Fruit fly (Drosophila melanogaster): ENCODE results near the gene Thor.
A peak's percentile ranks its signal among the peaks of the same experiment; 100 is the strongest.

Thor gene

dm6 chr2L:3478034-3478880, at the start of gene Thor (continued):
- peak; percentile 2; the same call in 1 of the 2 replicates for TF ChIP-seq CkIIα-i1 (GFP tag; IDR thresholded peaks at IDR 0.05)
- peak; percentile 57; the same call in 1 of the 2 replicates for TF ChIP-seq amos (GFP tag; IDR thresholded peaks at IDR 0.05; ENCODE audit: partially characterized antibody)
- peak; percentile 44 for TF ChIP-seq CG4707 (GFP tag; optimal IDR thresholded peaks at IDR 0.05)
- TF ChIP-seq CG1602 (GFP tag; optimal IDR thresholded peaks at IDR 0.05), result peak; percentile 7
- no peak for TF ChIP-seq Hmx (GFP tag; optimal IDR thresholded peaks at IDR 0.05)
- TF ChIP-seq nerfin-2 (GFP tag; IDR thresholded peaks at IDR 0.05; ENCODE audit: partially characterized antibody), result no peak
- peak; percentile 83 for TF ChIP-seq gce (GFP tag; IDR thresholded peaks at IDR 0.05)
- TF ChIP-seq fd102C (GFP tag; optimal IDR thresholded peaks at IDR 0.05), result no peak
- peak; percentile 29 for TF ChIP-seq pfk (GFP tag; optimal IDR thresholded peaks at IDR 0.05)
- peak; percentile 11 for TF ChIP-seq bab2 (GFP tag; optimal IDR thresholded peaks at IDR 0.05)
- TF ChIP-seq MTF-1 (GFP tag; optimal IDR thresholded peaks at IDR 0.05; ENCODE audit: borderline replicate concordance), result peak; percentile 86
- no peak for TF ChIP-seq Gug (GFP tag; IDR thresholded peaks at IDR 0.05)
- 0 out of 3 replicates have a peak, but pooled peaks have one; percentile 36 for TF ChIP-seq Optix (GFP tag; IDR thresholded peaks at IDR 0.05)
- TF ChIP-seq Fer1 (GFP tag; optimal IDR thresholded peaks at IDR 0.05), result peak; percentile 79
- peak; percentile 25 for TF ChIP-seq Dek (tag; optimal IDR thresholded peaks at IDR 0.05)
- peak; percentile 13; the same call in 1 of the 2 replicates for TF ChIP-seq CG7372 (GFP tag; IDR thresholded peaks at IDR 0.05)
- TF ChIP-seq Mad (GFP tag; optimal IDR thresholded peaks at IDR 0.05), result peak; percentile 43
- TF ChIP-seq Xbp1 (GFP tag; optimal IDR thresholded peaks at IDR 0.05), result peak; percentile 35
- TF ChIP-seq CG13287 (GFP tag; IDR thresholded peaks at IDR 0.05; ENCODE audit: partially characterized antibody), result peak; percentile 58
- TF ChIP-seq cwo (GFP tag; optimal IDR thresholded peaks at IDR 0.05), result peak; percentile 85
- peak; percentile 31 for TF ChIP-seq nmo (GFP tag; optimal IDR thresholded peaks at IDR 0.05)
- peak; percentile 75 for TF ChIP-seq CG17328 (GFP tag; IDR thresholded peaks at IDR 0.05)
- TF ChIP-seq CG2875 (GFP tag; optimal IDR thresholded peaks at IDR 0.05), result peak; percentile 66
- peak; percentile 81 for TF ChIP-seq BtbVII (GFP tag; optimal IDR thresholded peaks at IDR 0.05)
- TF ChIP-seq stwl (tag; optimal IDR thresholded peaks at IDR 0.05), result no peak
- TF ChIP-seq CG10462 (GFP tag; optimal IDR thresholded peaks at IDR 0.05), result peak; percentile 43
- TF ChIP-seq CG17361 (GFP tag; IDR thresholded peaks at IDR 0.05), result 0 out of 3 replicates have a peak, but pooled peaks have one; percentile 24
- peak; percentile 31 for TF ChIP-seq gsb-n (tag; optimal IDR thresholded peaks at IDR 0.05)
- peak; percentile 97 for TF ChIP-seq Jarid2 (GFP tag; optimal IDR thresholded peaks at IDR 0.05)
- TF ChIP-seq CG3995 (GFP tag; optimal IDR thresholded peaks at IDR 0.05), result no peak
- peak; percentile 58 for TF ChIP-seq Blimp-1 (GFP tag; optimal IDR thresholded peaks at IDR 0.05)
- peak; percentile 46 for TF ChIP-seq CG12236 (GFP tag; optimal IDR thresholded peaks at IDR 0.05)
- peak; percentile 74; the same call in 1 of the 2 replicates for TF ChIP-seq Rfx (GFP tag; IDR thresholded peaks at IDR 0.05)
- TF ChIP-seq Ets97D (GFP tag; optimal IDR thresholded peaks at IDR 0.05), result no peak
- TF ChIP-seq croc (GFP tag; conservative IDR thresholded peaks at IDR 0.05), result no peak
- no peak for TF ChIP-seq prd (optimal IDR thresholded peaks at IDR 0.05)
- peak; percentile 34; the same call in 2 of the 3 replicates for TF ChIP-seq prd (GFP tag; IDR thresholded peaks at IDR 0.05)
- peak; percentile 66 for TF ChIP-seq Camta (GFP tag; optimal IDR thresholded peaks at IDR 0.05)
- TF ChIP-seq trem (tag; optimal IDR thresholded peaks at IDR 0.05), result peak; percentile 24
- TF ChIP-seq CG17568 (GFP tag; optimal IDR thresholded peaks at IDR 0.05), result peak; percentile 71
- TF ChIP-seq sqz (GFP tag; optimal IDR thresholded peaks at IDR 0.05), result peak; percentile 83
- no peak for TF ChIP-seq pum (GFP tag; optimal IDR thresholded peaks at IDR 0.05)
- TF ChIP-seq caup (GFP tag; optimal IDR thresholded peaks at IDR 0.05; ENCODE audit: severe bottlenecking), result peak; percentile 91
- TF ChIP-seq Gsc (GFP tag; IDR thresholded peaks at IDR 0.05), result no peak
- peak; percentile 78 for TF ChIP-seq Antp (GFP tag; optimal IDR thresholded peaks at IDR 0.05)
- no peak for TF ChIP-seq CG8281 (tag; optimal IDR thresholded peaks at IDR 0.05)
- TF ChIP-seq CG13894 (tag; optimal IDR thresholded peaks at IDR 0.05), result peak; percentile 87
- peak; percentile 71; the same call in 1 of the 2 replicates for TF ChIP-seq ranshi (GFP tag; IDR thresholded peaks at IDR 0.05)
